3 worm cellular contexts compared by ENCODE assay signal in genomic region chrX:15280318-15280717, ce11.
TF ChIP-seq lines count a peak whose summit lies in the region.

No protein-coding gene starts in this region.

TF ChIP-seq in whole organism, L2 larva, 48 proteins besides CTCF, POLR2A, EP300 and RAD21:
- TF ChIP-seq ztf-4 (tag; optimal IDR thresholded peaks at IDR 0.05; lab: Kevin White, UChicago) (no peak), ama-1 (optimal IDR thresholded peaks at IDR 0.05; lab: Kevin White, UChicago) (no peak), mab-5 (tag; optimal IDR thresholded peaks at IDR 0.05; lab: Kevin White, UChicago) (no peak), alr-1 (tag; optimal IDR thresholded peaks at IDR 0.05; lab: Kevin White, UChicago) (no peak), zag-1 (tag; optimal IDR thresholded peaks at IDR 0.05; lab: Kevin White, UChicago) (no peak), nhr-25 (tag; optimal IDR thresholded peaks at IDR 0.05; lab: Kevin White, UChicago) (peak; percentile 37), sma-9 (GFP tag; optimal IDR thresholded peaks at IDR 0.05; lab: Kevin White, UChicago) (peak; percentile 1), sma-9 (tag; optimal IDR thresholded peaks at IDR 0.05; lab: Kevin White, UChicago) (no peak)

TF ChIP-seq in whole organism, L3 larva, 47 proteins besides CTCF, POLR2A, EP300 and RAD21:
- TF ChIP-seq nhr-25 (tag; optimal IDR thresholded peaks at IDR 0.05; lab: Kevin White, UChicago) (peak; percentile 68), nhr-23 (tag; optimal IDR thresholded peaks at IDR 0.05; lab: Kevin White, UChicago) (peak; percentile 62), unc-39 (tag; optimal IDR thresholded peaks at IDR 0.05; lab: Kevin White, UChicago) (no peak), mdl-1 (tag; optimal IDR thresholded peaks at IDR 0.05; lab: Kevin White, UChicago) (no peak), tbx-2 (tag; optimal IDR thresholded peaks at IDR 0.05; lab: Kevin White, UChicago) (no peak)

TF ChIP-seq in whole organism, L4 larva, 104 proteins besides CTCF, POLR2A, EP300 and RAD21:
- peak; percentile 62 for TF ChIP-seq mxl-3 (GFP tag; optimal IDR thresholded peaks at IDR 0.05; lab: Kevin White, UChicago)
- TF ChIP-seq lin-1 (GFP tag; IDR thresholded peaks at IDR 0.05; lab: Robert Waterston, UW) = no peak
- peak in 1 of 2 experiments; percentile 12 for TF ChIP-seq mdl-1 (tag; optimal IDR thresholded peaks at IDR 0.05; lab: Kevin White, UChicago)
- TF ChIP-seq hlh-30 (tag; optimal IDR thresholded peaks at IDR 0.05; lab: Kevin White, UChicago; ENCODE audit: insufficient read depth) = peak; percentile 15
- no peak for TF ChIP-seq madf-9 (GFP tag; conservative IDR thresholded peaks at IDR 0.05; lab: Robert Waterston, UW)
- no peak for TF ChIP-seq nhr-25 (tag; optimal IDR thresholded peaks at IDR 0.05; lab: Kevin White, UChicago; ENCODE audit: borderline replicate concordance, insufficient read depth)
- TF ChIP-seq nhr-28 (tag; optimal IDR thresholded peaks at IDR 0.05; lab: Kevin White, UChicago) = peak; percentile 5
- no peak for TF ChIP-seq mes-2 (tag; optimal IDR thresholded peaks at IDR 0.05; lab: Kevin White, UChicago; ENCODE audit: poor library complexity, severe bottlenecking)
- no peak for TF ChIP-seq hmg-1.1 (GFP tag; IDR thresholded peaks at IDR 0.05; lab: Robert Waterston, UW)
- TF ChIP-seq daf-16 (GFP tag; optimal IDR thresholded peaks at IDR 0.05; lab: Kevin White, UChicago) = no peak
- TF ChIP-seq daf-16 (tag; optimal IDR thresholded peaks at IDR 0.05; lab: Kevin White, UChicago) = peak; percentile 14
- peak in 1 of 2 experiments; percentile 54 for TF ChIP-seq unc-62 (GFP tag; optimal IDR thresholded peaks at IDR 0.05 in 1 of 2; lab: Kevin White, UChicago)
- no peak for TF ChIP-seq unc-62 (tag; optimal IDR thresholded peaks at IDR 0.05; lab: Kevin White, UChicago)

Comparison
In these comparisons a context has a peak if more than half of its experiments do, and no peak if none do; other contexts are left out.
1. Of the 23 proteins assayed by ChIP-seq in both whole organism, L4 larva and whole organism, L2 larva: peak only in whole organism, L4 larva: none; only in whole organism, L2 larva: nhr-25; in both: none; in neither: 20; mixed calls (peak in some experiments, not most) for 2.